Worm (Caenorhabditis elegans): ENCODE data around the gene lst-2.

Gene lst-2

ce11 chrX:4371413-4371812, 11.8 kb downstream of the lst-2 start, which contains the start of gene R160.13:
Gene R160.13 (minus strand): TSS chrX:4371513.
- no peak for TF ChIP-seq ceh-16 (tag; optimal IDR thresholded peaks at IDR 0.05)
- TF ChIP-seq ceh-9 (tag; optimal IDR thresholded peaks at IDR 0.05): no peak
- TF ChIP-seq eor-1 (tag; optimal IDR thresholded peaks at IDR 0.05): no peak

- TF ChIP-seq elt-2 (tag; optimal IDR thresholded peaks at IDR 0.05) (no peak), jun-1 (tag; optimal IDR thresholded peaks at IDR 0.05) (no peak), elt-3 (tag; optimal IDR thresholded peaks at IDR 0.05) (no peak), sea-2 (GFP tag; optimal IDR thresholded peaks at IDR 0.05) (no peak), nhr-28 (tag; optimal IDR thresholded peaks at IDR 0.05) (no peak), fkh-10 (GFP tag; optimal IDR thresholded peaks at IDR 0.05) (no peak), nhr-237 (tag; optimal IDR thresholded peaks at IDR 0.05) (no peak), eor-1 (tag; optimal IDR thresholded peaks at IDR 0.05) (no peak), egl-27 (tag; optimal IDR thresholded peaks at IDR 0.05) (no peak), zag-1 (tag; optimal IDR thresholded peaks at IDR 0.05) (no peak), ceh-28 (tag; optimal IDR thresholded peaks at IDR 0.05) (no peak), skn-1 (tag; optimal IDR thresholded peaks at IDR 0.05) (no peak), unc-39 (tag; optimal IDR thresholded peaks at IDR 0.05) (no peak), unc-62 (GFP tag; optimal IDR thresholded peaks at IDR 0.05) (no peak), mdl-1 (tag; optimal IDR thresholded peaks at IDR 0.05) (no peak), R02D3.7 (tag; optimal IDR thresholded peaks at IDR 0.05) (no peak), nhr-43 (tag; optimal IDR thresholded peaks at IDR 0.05; ENCODE audit: poor library complexity, severe bottlenecking) (no peak), aly-2 (tag; optimal IDR thresholded peaks at IDR 0.05) (no peak), nfya-1 (tag; optimal IDR thresholded peaks at IDR 0.05; ENCODE audit: insufficient read depth) (no peak)
Measured at ce11 chrX:4370756-4371155, 12.4 kb downstream of the lst-2 start, which contains the start of gene R160.5. Gene R160.5 (minus strand): TSS chrX:4370856.

ce11 chrX:4368800-4369199, 14.4 kb downstream of the lst-2 start, which contains the start of gene R160.4:
Gene R160.4 (minus strand): TSS chrX:4368900.
- TF ChIP-seq nhr-12 (tag; optimal IDR thresholded peaks at IDR 0.05): no peak
- no peak for TF ChIP-seq nfya-1 (tag; optimal IDR thresholded peaks at IDR 0.05; ENCODE audit: insufficient read depth)

ce11 chrX:4367414-4367813, 15.8 kb downstream of the lst-2 start, which contains the start of gene R160.10:
Gene R160.10 (minus strand): TSS chrX:4367514.
- TF ChIP-seq fkh-10 (GFP tag; optimal IDR thresholded peaks at IDR 0.05): no peak
- TF ChIP-seq skn-1 (tag; optimal IDR thresholded peaks at IDR 0.05): no peak
- TF ChIP-seq nhr-76 (tag; optimal IDR thresholded peaks at IDR 0.05): no peak
- TF ChIP-seq pha-4 (tag; optimal IDR thresholded peaks at IDR 0.05): no peak
- TF ChIP-seq mml-1 (tag; optimal IDR thresholded peaks at IDR 0.05): no peak
- TF ChIP-seq nhr-23 (tag; optimal IDR thresholded peaks at IDR 0.05): no peak
- TF ChIP-seq unc-39 (tag; optimal IDR thresholded peaks at IDR 0.05): no peak
- TF ChIP-seq nhr-11 (tag; optimal IDR thresholded peaks at IDR 0.05): no peak
- no peak for TF ChIP-seq ama-1 (optimal IDR thresholded peaks at IDR 0.05)

ce11 chrX:4366231-4366630, 16.9 kb downstream of the lst-2 start, which contains the start of gene R160.3:
Gene R160.3 (minus strand): TSS chrX:4366331.
- TF ChIP-seq lin-39 (tag; optimal IDR thresholded peaks at IDR 0.05) (no peak), ama-1 (optimal IDR thresholded peaks at IDR 0.05) (no peak), hmg-11 (tag; optimal IDR thresholded peaks at IDR 0.05) (no peak), elt-3 (tag; optimal IDR thresholded peaks at IDR 0.05) (no peak), nhr-77 (tag; optimal IDR thresholded peaks at IDR 0.05) (no peak), aly-2 (tag; optimal IDR thresholded peaks at IDR 0.05) (no peak), skn-1 (tag; optimal IDR thresholded peaks at IDR 0.05) (no peak), ztf-4 (tag; optimal IDR thresholded peaks at IDR 0.05) (no peak), nhr-23 (tag; optimal IDR thresholded peaks at IDR 0.05) (no peak), lsy-12 (tag; optimal IDR thresholded peaks at IDR 0.05) (no peak), jun-1 (tag; optimal IDR thresholded peaks at IDR 0.05) (no peak), elt-2 (tag; optimal IDR thresholded peaks at IDR 0.05) (no peak), mml-1 (tag; optimal IDR thresholded peaks at IDR 0.05) (no peak), tbx-2 (tag; optimal IDR thresholded peaks at IDR 0.05) (no peak), sea-2 (GFP tag; optimal IDR thresholded peaks at IDR 0.05) (no peak), nhr-76 (tag; optimal IDR thresholded peaks at IDR 0.05) (no peak), fos-1 (tag; optimal IDR thresholded peaks at IDR 0.05) (no peak), nhr-11 (tag; optimal IDR thresholded peaks at IDR 0.05) (no peak), ceh-16 (tag; optimal IDR thresholded peaks at IDR 0.05) (no peak)
